Fruit fly (Drosophila melanogaster) whole organism, embryonic: Measurements from ENCODE around the gene CG43938.

Source experiments
- ATbp ChIP-seq: fragments of 200-800 bp; sonication (Bioruptor generic); optimal IDR thresholded peaks from 2 replicates; lab custom pipeline; 2017; ENCODE audit warnings: missing biosample characterization, mild to moderate bottlenecking, missing genetic modification characterization, missing genetic modification reagents
- Atf6 ChIP-seq: fragments of 200-800 bp; sonication (Bioruptor generic); IDR thresholded peaks from 2 replicates; pipeline ENCODE4 v1.3.6; 2022; ENCODE audit warnings: missing biosample characterization, missing genetic modification characterization
- BEAF-32 ChIP-seq: fragments of 200-800 bp; sonication (Bioruptor generic); optimal IDR thresholded peaks from 3 replicates; lab custom pipeline; 2017; ENCODE audit warnings: missing biosample characterization, missing genetic modification characterization, mild to moderate bottlenecking, moderate library complexity, missing genetic modification reagents
- CG10267 ChIP-seq: fragments of 200-800 bp; sonication (Bioruptor generic); optimal IDR thresholded peaks from 2 replicates; lab custom pipeline; 2018; ENCODE audit warnings: missing biosample characterization, mild to moderate bottlenecking, missing genetic modification characterization, moderate library complexity
- CG10366 ChIP-seq: fragments of 200-800 bp; sonication (Bioruptor generic); IDR thresholded peaks from 2 replicates; pipeline ENCODE4 v1.3.6; 2022; ENCODE audit warnings: missing biosample characterization, missing genetic modification characterization
- CG11085 ChIP-seq: fragments of 200-800 bp; sonication (Bioruptor generic); IDR thresholded peaks from 2 replicates; pipeline ENCODE4 v1.3.6; 2022; ENCODE audit warnings: missing biosample characterization, missing genetic modification characterization
- CG11695 ChIP-seq: fragments of 200-800 bp; sonication (Bioruptor generic); IDR thresholded peaks from 3 replicates; pipeline ENCODE4 v1.3.6; 2022; ENCODE audit warnings: missing biosample characterization, missing genetic modification characterization
- CG12299 ChIP-seq: fragments of 200-800 bp; sonication (Bioruptor generic); optimal IDR thresholded peaks from 2 replicates; lab custom pipeline; 2018; ENCODE audit warnings: missing biosample characterization, mild to moderate bottlenecking, missing genetic modification characterization
- CG13424 ChIP-seq: fragments of 200-800 bp; sonication (Bioruptor generic); optimal IDR thresholded peaks from 2 replicates; lab custom pipeline; 2019; ENCODE audit warnings: missing biosample characterization, mild to moderate bottlenecking, missing genetic modification characterization, moderate library complexity
- CG15479 ChIP-seq: fragments of 200-800 bp; sonication (Bioruptor generic); optimal IDR thresholded peaks from 3 replicates; lab custom pipeline; 2019; ENCODE audit warnings: missing biosample characterization, mild to moderate bottlenecking, missing genetic modification characterization, moderate library complexity
- CG16813 ChIP-seq: fragments of 200-800 bp; sonication (Bioruptor generic); IDR thresholded peaks from 3 replicates; pipeline ENCODE4 v1.3.6; 2022; ENCODE audit warnings: missing biosample characterization, missing genetic modification characterization; ENCODE audit not compliant: partially characterized antibody
- CG1832 ChIP-seq: fragments of 200-800 bp; sonication (Bioruptor generic); optimal IDR thresholded peaks from 2 replicates; lab custom pipeline; 2017; ENCODE audit warnings: missing biosample characterization, mild to moderate bottlenecking, missing genetic modification characterization, inconsistent platforms
- CG18619 ChIP-seq: fragments of 200-800 bp; sonication (Bioruptor generic); optimal IDR thresholded peaks from 3 replicates; lab custom pipeline; 2017; ENCODE audit warnings: missing biosample characterization, mild to moderate bottlenecking, missing genetic modification characterization
- CG2202 ChIP-seq: fragments of 200-800 bp; sonication (Bioruptor generic); optimal IDR thresholded peaks from 2 replicates; lab custom pipeline; 2018; ENCODE audit warnings: missing biosample characterization, mild to moderate bottlenecking, missing genetic modification characterization
- CG33213 ChIP-seq: fragments of 200-800 bp; sonication (Bioruptor generic); optimal IDR thresholded peaks from 3 replicates; lab custom pipeline; 2016; ENCODE audit warnings: missing biosample characterization, missing genetic modification characterization
- CG7745 ChIP-seq: fragments of 200-800 bp; sonication (Bioruptor generic); optimal IDR thresholded peaks from 2 replicates; lab custom pipeline; 2018; ENCODE audit warnings: missing biosample characterization, mild to moderate bottlenecking, missing genetic modification characterization, moderate library complexity
- CG8388 ChIP-seq: fragments of 200-800 bp; sonication (Bioruptor generic); optimal IDR thresholded peaks from 2 replicates; lab custom pipeline; 2019; ENCODE audit warnings: missing biosample characterization, mild to moderate bottlenecking, missing genetic modification characterization, moderate library complexity
- CHES-1-like ChIP-seq: fragments of 200-800 bp; sonication (Bioruptor generic); optimal IDR thresholded peaks from 2 replicates; lab custom pipeline; 2016; ENCODE audit warnings: missing biosample characterization, missing genetic modification characterization
- Dek ChIP-seq: fragments of 200-800 bp; sonication (Bioruptor generic); optimal IDR thresholded peaks from 3 replicates; lab custom pipeline; 2019; ENCODE audit warnings: missing biosample characterization, mild to moderate bottlenecking, missing genetic modification characterization, moderate library complexity
- Dip2 ChIP-seq: fragments of 200-800 bp; sonication (Bioruptor generic); IDR thresholded peaks from 2 replicates; pipeline ENCODE4 v1.3.6; 2022; ENCODE audit warnings: missing biosample characterization, missing genetic modification characterization
- Ets97D ChIP-seq: fragments of 200-800 bp; sonication (Bioruptor generic); optimal IDR thresholded peaks from 3 replicates; lab custom pipeline; 2016; ENCODE audit warnings: missing biosample characterization, missing genetic modification characterization
- Fer2 ChIP-seq: fragments of 200-800 bp; sonication (Bioruptor generic); optimal IDR thresholded peaks from 2 replicates; lab custom pipeline; 2018; ENCODE audit warnings: missing biosample characterization, mild to moderate bottlenecking, missing genetic modification characterization, moderate library complexity
- GATAe ChIP-seq: fragments of 200-800 bp; sonication (Bioruptor generic); conservative IDR thresholded peaks from 2 replicates; pipeline ENCODE4 v1.3.6; 2022; ENCODE audit warnings: missing biosample characterization, missing genetic modification characterization
- Gug ChIP-seq: fragments of 200-800 bp; sonication (Bioruptor generic); IDR thresholded peaks from 4 replicates; pipeline ENCODE4 v1.3.6; 2022; ENCODE audit warnings: missing biosample characterization, missing genetic modification characterization
- Hey ChIP-seq: fragments of 200-800 bp; sonication (Bioruptor generic); optimal IDR thresholded peaks from 3 replicates; lab custom pipeline; 2018; ENCODE audit warnings: missing biosample characterization, mild to moderate bottlenecking, missing genetic modification characterization
- Max ChIP-seq: fragments of 200-800 bp; sonication (Bioruptor generic); optimal IDR thresholded peaks from 2 replicates; lab custom pipeline; 2016; ENCODE audit warnings: missing biosample characterization, mild to moderate bottlenecking, missing genetic modification characterization
- Pdp1 ChIP-seq, 2 experiments: fragments of 200-800 bp; sonication (Bioruptor generic); optimal IDR thresholded peaks; 3 replicates each; lab custom pipeline; 2016; ENCODE audit warnings: missing biosample characterization in 2 of 2, missing genetic modification characterization in 2 of 2, mild to moderate bottlenecking in 1 of 2, moderate library complexity in 1 of 2
- Ptx1 ChIP-seq: fragments of 200-800 bp; sonication (Bioruptor generic); IDR thresholded peaks from 2 replicates; pipeline ENCODE4 v1.3.6; 2022; ENCODE audit warnings: missing biosample characterization, missing genetic modification characterization
- Side ChIP-seq: fragments of 200-800 bp; sonication (Bioruptor generic); optimal IDR thresholded peaks from 2 replicates; lab custom pipeline; 2016; ENCODE audit warnings: missing biosample characterization, missing genetic modification characterization
- Sry-β ChIP-seq: fragments of 200-800 bp; sonication (Bioruptor generic); optimal IDR thresholded peaks from 2 replicates; lab custom pipeline; 2018; ENCODE audit warnings: missing biosample characterization, mild to moderate bottlenecking, missing genetic modification characterization, moderate library complexity
- Sry-δ ChIP-seq: fragments of 200-800 bp; sonication (Bioruptor generic); optimal IDR thresholded peaks from 2 replicates; lab custom pipeline; 2016; ENCODE audit warnings: missing biosample characterization, missing genetic modification characterization
- Tbp ChIP-seq: fragments of >200 bp; optimal IDR thresholded peaks from 2 replicates; lab custom pipeline; 2018; ENCODE audit warnings: missing biosample characterization, missing genetic modification characterization
- Trl ChIP-seq, 3 experiments: fragments of >200 bp in 2 of 3; fragments of 200-800 bp in 1 of 3; sonication (Bioruptor generic) in 1 of 3; optimal IDR thresholded peaks; 2 replicates in 1 of 3; 3 replicates in 2 of 3; lab custom pipeline; 2016 to 2017; ENCODE audit warnings: missing biosample characterization in 1 of 3, missing genetic modification characterization in 1 of 3
- chn ChIP-seq: fragments of 200-800 bp; sonication (Bioruptor generic); optimal IDR thresholded peaks from 2 replicates; lab custom pipeline; 2016; ENCODE audit warnings: missing biosample characterization, missing genetic modification characterization
- ems ChIP-seq: fragments of 200-800 bp; sonication (Bioruptor generic); optimal IDR thresholded peaks from 3 replicates; lab custom pipeline; 2016; ENCODE audit warnings: missing biosample characterization, missing genetic modification characterization
- gcm2 ChIP-seq: fragments of 200-800 bp; sonication (Bioruptor generic); optimal IDR thresholded peaks from 2 replicates; lab custom pipeline; 2016; ENCODE audit warnings: missing biosample characterization, missing genetic modification characterization
- hth ChIP-seq: fragments of >200 bp; optimal IDR thresholded peaks from 2 replicates; lab custom pipeline; 2017; ENCODE audit warnings: inconsistent platforms
- mam ChIP-seq: fragments of 200-800 bp; sonication (Bioruptor generic); optimal IDR thresholded peaks from 3 replicates; lab custom pipeline; 2016; ENCODE audit warnings: missing biosample characterization, missing genetic modification characterization
- mirr ChIP-seq: fragments of 200-800 bp; sonication (Bioruptor generic); optimal IDR thresholded peaks from 3 replicates; lab custom pipeline; 2018; ENCODE audit warnings: missing biosample characterization, mild to moderate bottlenecking, missing genetic modification characterization
- nmo ChIP-seq: fragments of 200-800 bp; sonication (Bioruptor generic); optimal IDR thresholded peaks from 2 replicates; lab custom pipeline; 2018; ENCODE audit warnings: missing biosample characterization, mild to moderate bottlenecking, missing genetic modification characterization, moderate library complexity
- oc ChIP-seq: fragments of 200-800 bp; sonication (Bioruptor generic); optimal IDR thresholded peaks from 2 replicates; lab custom pipeline; 2018; ENCODE audit warnings: missing biosample characterization, mild to moderate bottlenecking, missing genetic modification characterization, moderate library complexity
- org-1 ChIP-seq: fragments of 200-800 bp; sonication (Bioruptor generic); optimal IDR thresholded peaks from 2 replicates; lab custom pipeline; 2017; ENCODE audit warnings: missing biosample characterization, missing genetic modification characterization
- peb ChIP-seq: fragments of 200-800 bp; sonication (Bioruptor generic); IDR thresholded peaks from 2 replicates; pipeline ENCODE4 v1.3.6; 2022; ENCODE audit warnings: missing biosample characterization, missing genetic modification characterization
- run ChIP-seq: fragments of 200-800 bp; sonication (Bioruptor generic); optimal IDR thresholded peaks from 3 replicates; lab custom pipeline; 2018; ENCODE audit warnings: missing biosample characterization, mild to moderate bottlenecking, missing genetic modification characterization
- salm ChIP-seq: fragments of 200-800 bp; sonication (Bioruptor generic); optimal IDR thresholded peaks from 2 replicates; lab custom pipeline; 2018; ENCODE audit warnings: missing biosample characterization, mild to moderate bottlenecking, missing genetic modification characterization
- sisA ChIP-seq: fragments of 200-800 bp; sonication (Bioruptor generic); IDR thresholded peaks from 2 replicates; pipeline ENCODE4 v1.3.6; 2022; ENCODE audit warnings: missing biosample characterization, missing genetic modification characterization
- sob ChIP-seq: fragments of 200-800 bp; sonication (Bioruptor generic); IDR thresholded peaks from 2 replicates; pipeline ENCODE4 v1.3.6; 2022; ENCODE audit warnings: missing biosample characterization, missing genetic modification characterization
- tgo ChIP-seq: fragments of 200-800 bp; sonication (Bioruptor generic); IDR thresholded peaks from 3 replicates; pipeline ENCODE4 v1.3.6; 2022; ENCODE audit warnings: missing biosample characterization, missing genetic modification characterization
- tio ChIP-seq: fragments of 200-800 bp; sonication (Bioruptor generic); optimal IDR thresholded peaks from 2 replicates; lab custom pipeline; 2017; ENCODE audit warnings: missing biosample characterization, missing genetic modification characterization, inconsistent platforms
- tna ChIP-seq: fragments of 200-800 bp; sonication (Bioruptor generic); IDR thresholded peaks from 2 replicates; pipeline ENCODE4 v1.3.6; 2022; ENCODE audit warnings: missing biosample characterization, missing genetic modification characterization; ENCODE audit not compliant: partially characterized antibody
- trh ChIP-seq: fragments of 200-800 bp; sonication (Bioruptor generic); optimal IDR thresholded peaks from 2 replicates; lab custom pipeline; 2016; ENCODE audit warnings: missing biosample characterization, missing genetic modification characterization

CG43938 gene

DNA sequence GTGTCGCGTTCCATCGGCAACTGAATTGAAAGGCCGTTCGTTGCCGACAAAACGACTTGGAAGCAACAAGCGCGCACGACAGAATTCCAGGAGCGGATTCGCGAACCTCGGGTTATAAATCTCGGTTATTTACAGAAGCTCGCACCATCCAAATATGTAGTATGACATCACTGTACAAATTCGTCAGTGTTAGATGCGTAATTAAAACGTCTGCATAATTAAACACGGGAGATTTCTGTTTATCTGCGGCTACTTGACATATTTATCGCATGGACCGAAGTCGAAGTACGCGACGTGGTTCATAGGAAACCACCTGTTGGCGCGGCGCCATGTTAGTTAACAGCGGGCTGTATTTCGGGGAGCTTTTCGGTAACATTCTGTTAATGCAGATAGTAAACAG is 50.5 kb downstream of the CG43938 start, which contains the start of gene Ac78C (continued):
- TF ChIP-seq run (tag; lab: Kevin White, UChicago) = peak; percentile 72
- TF ChIP-seq chn (GFP tag; lab: Kevin White, UChicago) = peak; percentile 69
- TF ChIP-seq sob (GFP tag; lab: Robert Waterston, UW) = peak; percentile 95
- no peak for TF ChIP-seq BEAF-32 (GFP tag; lab: Kevin White, UChicago)
- peak; percentile 98 for TF ChIP-seq mirr (GFP tag; lab: Kevin White, UChicago)
- peak; percentile 90 for TF ChIP-seq Atf6 (GFP tag; lab: Robert Waterston, UW)
- TF ChIP-seq CG11085 (GFP tag; lab: Robert Waterston, UW) = peak; percentile 82
- peak; percentile 80 for TF ChIP-seq org-1
- no peak for TF ChIP-seq oc
- TF ChIP-seq Side (GFP tag; lab: Kevin White, UChicago) = peak; percentile 90
- peak; percentile 78; the same call in 2 of the 3 replicates for TF ChIP-seq CG11695 (GFP tag; lab: Robert Waterston, UW)
- TF ChIP-seq nmo (GFP tag; lab: Kevin White, UChicago) = peak; percentile 57
- TF ChIP-seq CG12299 (tag; lab: Kevin White, UChicago) = peak; percentile 87
- TF ChIP-seq Trl (optimal IDR thresholded peaks at IDR 0.05; lab: Kevin White, UChicago) = no peak
- peak; percentile 89 for TF ChIP-seq Trl (GFP tag; optimal IDR thresholded peaks at IDR 0.05; lab: Kevin White, UChicago)
- TF ChIP-seq GATAe = peak; percentile 40; the same call in 1 of the 2 replicates
- peak; percentile 55; the same call in 2 of the 3 replicates for TF ChIP-seq CG16813 (GFP tag; lab: Robert Waterston, UW)
- peak; percentile 90 for TF ChIP-seq Gug (GFP tag; lab: Robert Waterston, UW)
- TF ChIP-seq Dek (tag; lab: Kevin White, UChicago) = peak; percentile 85
- peak; percentile 82 for TF ChIP-seq CG33213 (GFP tag; lab: Kevin White, UChicago)
- peak; percentile 87 for TF ChIP-seq CG13424 (tag; lab: Kevin White, UChicago)
- peak; percentile 62 for TF ChIP-seq CG8388 (GFP tag; lab: Kevin White, UChicago)
- peak; percentile 69 for TF ChIP-seq salm
- peak; percentile 85 for TF ChIP-seq sisA (GFP tag; lab: Robert Waterston, UW)
- peak; percentile 88 for TF ChIP-seq Ptx1 (GFP tag; lab: Robert Waterston, UW)
- TF ChIP-seq Ets97D = peak; percentile 69
- no peak for TF ChIP-seq CG2202 (tag; lab: Kevin White, UChicago)
- peak; percentile 74 for TF ChIP-seq gcm2 (GFP tag; lab: Kevin White, UChicago)
- peak; percentile 96 for TF ChIP-seq mam (GFP tag; lab: Kevin White, UChicago)
- no peak for TF ChIP-seq CG7745 (tag; lab: Kevin White, UChicago)
- no peak for TF ChIP-seq Tbp
- no peak for TF ChIP-seq hth (lab: Kevin White, UChicago)
- peak; percentile 64 for TF ChIP-seq tna (GFP tag; lab: Robert Waterston, UW)
- TF ChIP-seq Pdp1 (GFP tag; optimal IDR thresholded peaks at IDR 0.05; lab: Kevin White, UChicago) = peak; percentile 87
- TF ChIP-seq Dip2 (GFP tag; lab: Robert Waterston, UW) = no peak
- TF ChIP-seq CHES-1-like (GFP tag; lab: Kevin White, UChicago) = peak; percentile 91
- peak; percentile 84 for TF ChIP-seq tgo
- no peak for TF ChIP-seq CG10267
- no peak for TF ChIP-seq CG15479 (GFP tag; lab: Kevin White, UChicago)
- peak; percentile 32 for TF ChIP-seq Sry-δ (GFP tag; lab: Kevin White, UChicago)
- TF ChIP-seq CG1832 (GFP tag; lab: Kevin White, UChicago) = no peak
- TF ChIP-seq Hey = peak; percentile 82
- TF ChIP-seq CG18619 (GFP tag; lab: Kevin White, UChicago) = peak; percentile 77
- peak; percentile 65 for TF ChIP-seq Max (GFP tag; lab: Kevin White, UChicago)
- peak; percentile 85 for TF ChIP-seq ems (GFP tag; lab: Kevin White, UChicago)
- peak; percentile 42 for TF ChIP-seq trh (GFP tag; lab: Kevin White, UChicago)
- TF ChIP-seq CG10366 (GFP tag; lab: Robert Waterston, UW) = peak; percentile 83
- TF ChIP-seq tio (GFP tag; lab: Kevin White, UChicago) = peak; percentile 24
- peak; percentile 88 for TF ChIP-seq Fer2 (tag; lab: Kevin White, UChicago)
- TF ChIP-seq Sry-β (GFP tag; lab: Kevin White, UChicago) = no peak
- peak; percentile 80 for TF ChIP-seq ATbp (GFP tag; lab: Kevin White, UChicago)
- TF ChIP-seq peb (GFP tag; lab: Robert Waterston, UW) = peak; percentile 54
